Fruit fly (Drosophila melanogaster) whole organism, embryonic: ENCODE measurements around the gene ND-24.

Experiments used
- Ada2b ChIP-seq: fragments of 200-800 bp; sonication (Bioruptor generic); IDR thresholded peaks from 2 replicates; pipeline ENCODE4 v1.3.6; 2022; ENCODE audit warnings: missing biosample characterization, missing genetic modification characterization
- CG10267 ChIP-seq: fragments of 200-800 bp; sonication (Bioruptor generic); optimal IDR thresholded peaks from 2 replicates; lab custom pipeline; 2018; ENCODE audit warnings: missing biosample characterization, mild to moderate bottlenecking, missing genetic modification characterization, moderate library complexity
- CG13624 ChIP-seq: fragments of 200-800 bp; sonication (Bioruptor generic); optimal IDR thresholded peaks from 2 replicates; lab custom pipeline; 2016; ENCODE audit warnings: missing biosample characterization, missing genetic modification characterization
- CG13894 ChIP-seq: fragments of 200-800 bp; sonication (Bioruptor generic); optimal IDR thresholded peaks from 3 replicates; lab custom pipeline; 2018; ENCODE audit warnings: missing biosample characterization, mild to moderate bottlenecking, missing genetic modification characterization, moderate library complexity
- CG15601 ChIP-seq: fragments of 200-800 bp; sonication (Bioruptor generic); optimal IDR thresholded peaks from 3 replicates; lab custom pipeline; 2019; ENCODE audit warnings: missing biosample characterization, mild to moderate bottlenecking, missing genetic modification characterization, moderate library complexity
- CG16813 ChIP-seq: fragments of 200-800 bp; sonication (Bioruptor generic); IDR thresholded peaks from 3 replicates; pipeline ENCODE4 v1.3.6; 2022; ENCODE audit warnings: missing biosample characterization, missing genetic modification characterization; ENCODE audit not compliant: partially characterized antibody
- CG17186 ChIP-seq: fragments of 200-800 bp; sonication (Bioruptor generic); optimal IDR thresholded peaks from 3 replicates; lab custom pipeline; 2017; ENCODE audit warnings: missing biosample characterization, missing genetic modification reagents, missing genetic modification characterization
- CG2116 ChIP-seq: fragments of 200-800 bp; sonication (Bioruptor generic); optimal IDR thresholded peaks from 3 replicates; lab custom pipeline; 2018; ENCODE audit warnings: missing biosample characterization, mild to moderate bottlenecking, missing genetic modification characterization
- CG2120 ChIP-seq: fragments of 200-800 bp; sonication (Bioruptor generic); optimal IDR thresholded peaks from 3 replicates; lab custom pipeline; 2016; ENCODE audit warnings: missing biosample characterization, missing genetic modification characterization
- CG30431 ChIP-seq: fragments of 200-800 bp; sonication (Bioruptor generic); optimal IDR thresholded peaks from 2 replicates; lab custom pipeline; 2017; ENCODE audit warnings: missing biosample characterization, missing genetic modification characterization
- CG31388 ChIP-seq: fragments of 200-800 bp; sonication (Bioruptor generic); optimal IDR thresholded peaks from 2 replicates; lab custom pipeline; 2016; ENCODE audit warnings: missing biosample characterization, missing genetic modification characterization
- CG33213 ChIP-seq: fragments of 200-800 bp; sonication (Bioruptor generic); optimal IDR thresholded peaks from 3 replicates; lab custom pipeline; 2016; ENCODE audit warnings: missing biosample characterization, missing genetic modification characterization
- CG34422 ChIP-seq: fragments of 200-800 bp; sonication (Bioruptor generic); IDR thresholded peaks from 3 replicates; pipeline ENCODE4 v1.3.6; 2022; ENCODE audit warnings: missing biosample characterization, missing genetic modification characterization
- CG4360 ChIP-seq: fragments of 200-800 bp; sonication (Bioruptor generic); IDR thresholded peaks from 2 replicates; pipeline ENCODE4 v1.3.6; 2022; ENCODE audit warnings: missing biosample characterization, missing genetic modification characterization
- CG4617 ChIP-seq: fragments of 200-800 bp; sonication (Bioruptor generic); optimal IDR thresholded peaks from 3 replicates; lab custom pipeline; 2016; ENCODE audit warnings: missing biosample characterization, missing genetic modification characterization, borderline replicate concordance
- CG8924 ChIP-seq: fragments of 200-800 bp; optimal IDR thresholded peaks from 3 replicates; lab custom pipeline; 2019; ENCODE audit warnings: missing biosample characterization, mild to moderate bottlenecking, missing genetic modification characterization, moderate library complexity
- CG9437 ChIP-seq: fragments of 200-800 bp; sonication (Bioruptor generic); optimal IDR thresholded peaks from 2 replicates; lab custom pipeline; 2018; ENCODE audit warnings: missing biosample characterization, mild to moderate bottlenecking, missing genetic modification characterization
- Dp ChIP-seq: fragments of 200-800 bp; sonication (Bioruptor generic); optimal IDR thresholded peaks from 2 replicates; lab custom pipeline; 2018; ENCODE audit warnings: missing biosample characterization, mild to moderate bottlenecking, missing genetic modification characterization, moderate library complexity
- Dref ChIP-seq: fragments of 200-800 bp; sonication (Bioruptor generic); IDR thresholded peaks from 2 replicates; pipeline ENCODE4 v1.3.6; 2022; ENCODE audit warnings: missing biosample characterization, missing genetic modification characterization
- HHEX ChIP-seq: fragments of 200-800 bp; sonication (Bioruptor generic); optimal IDR thresholded peaks from 3 replicates; lab custom pipeline; 2017; ENCODE audit warnings: missing biosample characterization, mild to moderate bottlenecking, missing genetic modification characterization, missing genetic modification reagents
- HmgD ChIP-seq: fragments of 200-800 bp; sonication (Bioruptor generic); optimal IDR thresholded peaks from 3 replicates; lab custom pipeline; 2016; ENCODE audit warnings: missing biosample characterization, missing genetic modification characterization
- Hr3 ChIP-seq: fragments of 200-800 bp; sonication (Bioruptor generic); optimal IDR thresholded peaks from 3 replicates; lab custom pipeline; 2016; ENCODE audit warnings: missing biosample characterization, missing genetic modification characterization
- Hr39 ChIP-seq: fragments of >200 bp; optimal IDR thresholded peaks from 2 replicates; lab custom pipeline; 2017
- MBD-R2 ChIP-seq: fragments of 200-800 bp; sonication (Bioruptor generic); IDR thresholded peaks from 2 replicates; pipeline ENCODE4 v1.3.6; 2022; ENCODE audit warnings: missing biosample characterization, missing genetic modification characterization
- MESR4 ChIP-seq: fragments of 200-800 bp; sonication (Bioruptor generic); optimal IDR thresholded peaks from 2 replicates; lab custom pipeline; 2018; ENCODE audit warnings: missing biosample characterization, mild to moderate bottlenecking, missing genetic modification characterization, moderate library complexity
- Rfx ChIP-seq: fragments of 200-800 bp; sonication (Bioruptor generic); IDR thresholded peaks from 2 replicates; pipeline ENCODE4 v1.3.6; 2022; ENCODE audit warnings: missing biosample characterization, missing genetic modification characterization
- Ssrp ChIP-seq: fragments of 200-800 bp; sonication (Bioruptor generic); optimal IDR thresholded peaks from 2 replicates; lab custom pipeline; 2018; ENCODE audit warnings: missing biosample characterization, mild to moderate bottlenecking, missing genetic modification characterization, moderate library complexity
- Xrp1 ChIP-seq: fragments of 200-800 bp; sonication (Bioruptor generic); IDR thresholded peaks from 2 replicates; pipeline ENCODE4 v1.3.6; 2022; ENCODE audit warnings: missing biosample characterization, missing genetic modification characterization
- YL-1 ChIP-seq: fragments of 200-800 bp; sonication (Bioruptor generic); optimal IDR thresholded peaks from 3 replicates; lab custom pipeline; 2017; ENCODE audit warnings: missing biosample characterization, mild to moderate bottlenecking, missing genetic modification characterization
- bbx ChIP-seq: fragments of 200-800 bp; sonication (Bioruptor generic); IDR thresholded peaks from 2 replicates; pipeline ENCODE4 v1.3.6; 2022; ENCODE audit warnings: missing biosample characterization, missing genetic modification characterization; ENCODE audit not compliant: partially characterized antibody
- ci ChIP-seq: fragments of 200-800 bp; sonication (Bioruptor generic); IDR thresholded peaks from 3 replicates; pipeline ENCODE4 v1.3.6; 2022; ENCODE audit warnings: missing biosample characterization, missing genetic modification characterization
- dan ChIP-seq: fragments of 200-800 bp; sonication (Bioruptor generic); IDR thresholded peaks from 2 replicates; pipeline ENCODE4 v1.3.6; 2022; ENCODE audit warnings: missing biosample characterization, missing genetic modification characterization
- dimm ChIP-seq: fragments of 200-800 bp; sonication (Bioruptor generic); IDR thresholded peaks from 2 replicates; pipeline ENCODE4 v1.3.6; 2022; ENCODE audit warnings: missing biosample characterization, missing genetic modification characterization
- gcm ChIP-seq: fragments of 200-800 bp; sonication (Bioruptor generic); optimal IDR thresholded peaks from 2 replicates; lab custom pipeline; 2019; ENCODE audit warnings: missing biosample characterization, mild to moderate bottlenecking, missing genetic modification characterization, moderate library complexity
- gfzf ChIP-seq: fragments of 200-800 bp; sonication (Bioruptor generic); optimal IDR thresholded peaks from 2 replicates; lab custom pipeline; 2016; ENCODE audit warnings: missing biosample characterization, mild to moderate bottlenecking, missing genetic modification characterization, moderate library complexity
- gt ChIP-seq: fragments of 200-800 bp; sonication (Bioruptor generic); IDR thresholded peaks from 2 replicates; pipeline ENCODE4 v1.3.6; 2022; ENCODE audit warnings: missing biosample characterization, missing genetic modification characterization
- hkb ChIP-seq, 2 experiments: fragments of 200-800 bp in 1 of 2; fragments of >200 bp in 1 of 2; sonication (Bioruptor generic) in 1 of 2; IDR thresholded peaks in 1 of 2; optimal IDR thresholded peaks in 1 of 2; 2 replicates each; pipeline versions ENCODE4 v1.3.6 to Lab custom; 2017 to 2022; ENCODE audit warnings: missing biosample characterization in 1 of 2, missing genetic modification characterization in 1 of 2
- inv ChIP-seq: fragments of 200-800 bp; sonication (Bioruptor generic); IDR thresholded peaks from 2 replicates; pipeline ENCODE4 v1.3.6; 2022; ENCODE audit warnings: missing biosample characterization, missing genetic modification characterization; ENCODE audit not compliant: partially characterized antibody
- knrl ChIP-seq: fragments of 200-800 bp; sonication (Bioruptor generic); IDR thresholded peaks from 3 replicates; pipeline ENCODE4 v1.3.6; 2022; ENCODE audit warnings: missing biosample characterization, missing genetic modification characterization; ENCODE audit not compliant: partially characterized antibody
- lilli ChIP-seq: fragments of 200-800 bp; sonication (Bioruptor generic); optimal IDR thresholded peaks from 3 replicates; lab custom pipeline; 2016; ENCODE audit warnings: missing biosample characterization, missing genetic modification characterization
- phol ChIP-seq: fragments of 200-800 bp; sonication (Bioruptor generic); optimal IDR thresholded peaks from 3 replicates; lab custom pipeline; 2018; ENCODE audit warnings: missing biosample characterization, mild to moderate bottlenecking, missing genetic modification characterization, moderate library complexity
- pros ChIP-seq: fragments of 200-800 bp; sonication (Bioruptor generic); optimal IDR thresholded peaks from 3 replicates; lab custom pipeline; 2019; ENCODE audit warnings: missing biosample characterization, mild to moderate bottlenecking, missing genetic modification characterization, moderate library complexity
- pzg ChIP-seq: fragments of 200-800 bp; sonication (Bioruptor generic); optimal IDR thresholded peaks from 3 replicates; lab custom pipeline; 2018; ENCODE audit warnings: missing biosample characterization, mild to moderate bottlenecking, missing genetic modification characterization, moderate library complexity
- salm ChIP-seq: fragments of 200-800 bp; sonication (Bioruptor generic); optimal IDR thresholded peaks from 2 replicates; lab custom pipeline; 2018; ENCODE audit warnings: missing biosample characterization, mild to moderate bottlenecking, missing genetic modification characterization
- scrt ChIP-seq: fragments of 200-800 bp; sonication (Bioruptor generic); optimal IDR thresholded peaks from 2 replicates; lab custom pipeline; 2018; ENCODE audit warnings: missing biosample characterization, mild to moderate bottlenecking, missing genetic modification characterization, moderate library complexity
- sd ChIP-seq: fragments of 200-800 bp; sonication (Bioruptor generic); optimal IDR thresholded peaks from 3 replicates; lab custom pipeline; 2018; ENCODE audit warnings: missing biosample characterization, mild to moderate bottlenecking, missing genetic modification characterization, moderate library complexity
- yki ChIP-seq: fragments of >200 bp; optimal IDR thresholded peaks from 3 replicates; lab custom pipeline; 2018
- zen ChIP-seq: fragments of 200-800 bp; sonication (Bioruptor generic); optimal IDR thresholded peaks from 3 replicates; lab custom pipeline; 2018; ENCODE audit warnings: missing biosample characterization, mild to moderate bottlenecking, missing genetic modification characterization, moderate library complexity
- zen2 ChIP-seq: fragments of 200-800 bp; sonication (Bioruptor generic); IDR thresholded peaks from 3 replicates; pipeline ENCODE4 v1.3.6; 2022; ENCODE audit warnings: missing biosample characterization, missing genetic modification characterization; ENCODE audit not compliant: partially characterized antibody

ND-24 gene

dm6 chrX:17651998-17652738 is 20.3 kb downstream of the ND-24 start, which contains the start of gene RhoGAPp190 (continued):
- TF ChIP-seq scrt (GFP tag; lab: Kevin White, UChicago) (peak; percentile 34), Hr3 (no peak), CG2120 (GFP tag; lab: Kevin White, UChicago) (peak; percentile 6), Rfx (GFP tag; lab: Robert Waterston, UW) (0 out of 2 replicates have a peak, but pooled peaks have one; percentile 10), CG10267 (tag; lab: Kevin White, UChicago) (peak; percentile 60), CG13624 (GFP tag; lab: Kevin White, UChicago) (peak; percentile 74), ci (GFP tag; lab: Robert Waterston, UW) (0 out of 3 replicates have a peak, but pooled peaks have one; percentile 22), CG31388 (GFP tag; lab: Kevin White, UChicago) (no peak), CG13894 (tag; lab: Kevin White, UChicago) (peak; percentile 31), CG9437 (no peak), pzg (GFP tag; lab: Kevin White, UChicago) (peak; percentile 91), zen2 (GFP tag; lab: Robert Waterston, UW) (peak; percentile 91), zen (tag; lab: Kevin White, UChicago) (peak; percentile 50), dimm (GFP tag; lab: Robert Waterston, UW) (no peak), HmgD (GFP tag; lab: Kevin White, UChicago) (no peak), Dp (GFP tag; lab: Kevin White, UChicago) (peak; percentile 92), HHEX (GFP tag; lab: Kevin White, UChicago) (no peak), Ssrp (no peak), CG34422 (GFP tag; lab: Robert Waterston, UW) (no peak), gfzf (peak; percentile 48), gt (GFP tag; lab: Robert Waterston, UW) (no peak), Dref (GFP tag; lab: Robert Waterston, UW) (peak; percentile 99), yki (lab: Kevin White, UChicago) (peak; percentile 25), inv (peak; percentile 75), CG16813 (GFP tag; lab: Robert Waterston, UW) (peak; percentile 86), hkb (optimal IDR thresholded peaks at IDR 0.05; lab: Kevin White, UChicago) (no peak), hkb (GFP tag; IDR thresholded peaks at IDR 0.05; lab: Robert Waterston, UW) (no peak), Ada2b (GFP tag; lab: Robert Waterston, UW) (no peak), Xrp1 (GFP tag; lab: Robert Waterston, UW) (no peak), MESR4 (GFP tag; lab: Kevin White, UChicago) (peak; percentile 68), sd (tag; lab: Kevin White, UChicago) (peak; percentile 72), CG2116 (peak; percentile 93), CG4617 (GFP tag; lab: Kevin White, UChicago) (peak; percentile 78), CG33213 (GFP tag; lab: Kevin White, UChicago) (no peak), Hr39 (no peak), pros (GFP tag; lab: Kevin White, UChicago) (peak; percentile 24), CG30431 (GFP tag; lab: Kevin White, UChicago) (no peak), CG4360 (peak; percentile 91), MBD-R2 (GFP tag; lab: Robert Waterston, UW) (peak; percentile 9), YL-1 (peak; percentile 23), salm (no peak), dan (no peak), gcm (no peak), CG17186 (GFP tag; lab: Kevin White, UChicago) (peak; percentile 41), phol (tag; lab: Kevin White, UChicago) (peak; percentile 43), knrl (GFP tag; lab: Robert Waterston, UW) (peak; percentile 75), CG15601 (tag; lab: Kevin White, UChicago) (peak; percentile 50), CG8924 (peak; percentile 32), lilli (GFP tag; lab: Kevin White, UChicago) (peak; percentile 24), bbx (GFP tag; lab: Robert Waterston, UW) (peak; percentile 96)
